Worm (Caenorhabditis elegans): ENCODE results near the gene ell-1.

Gene ell-1

DNA sequence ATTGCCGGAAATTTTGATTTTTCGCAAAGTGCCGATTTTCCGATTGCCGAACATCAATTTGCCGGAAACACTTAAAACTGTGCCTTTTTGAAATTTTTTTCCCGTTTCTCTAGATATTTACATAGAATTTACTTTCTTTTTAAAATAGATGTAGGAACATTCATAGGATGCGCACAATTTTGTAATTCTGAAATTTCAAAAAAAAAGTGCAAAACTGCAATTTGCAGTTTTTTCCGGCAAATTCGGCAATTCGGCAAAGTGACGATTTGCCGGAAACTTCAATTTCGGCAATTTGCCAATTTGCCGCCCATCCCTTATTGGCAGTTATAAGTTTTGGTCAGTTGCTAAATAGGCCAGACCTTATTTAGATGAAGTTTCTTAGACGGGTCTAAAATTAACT is 62.4 kb downstream of the ell-1 start:
- TF ChIP-seq unc-62 (GFP tag; optimal IDR thresholded peaks at IDR 0.05): no peak

DNA sequence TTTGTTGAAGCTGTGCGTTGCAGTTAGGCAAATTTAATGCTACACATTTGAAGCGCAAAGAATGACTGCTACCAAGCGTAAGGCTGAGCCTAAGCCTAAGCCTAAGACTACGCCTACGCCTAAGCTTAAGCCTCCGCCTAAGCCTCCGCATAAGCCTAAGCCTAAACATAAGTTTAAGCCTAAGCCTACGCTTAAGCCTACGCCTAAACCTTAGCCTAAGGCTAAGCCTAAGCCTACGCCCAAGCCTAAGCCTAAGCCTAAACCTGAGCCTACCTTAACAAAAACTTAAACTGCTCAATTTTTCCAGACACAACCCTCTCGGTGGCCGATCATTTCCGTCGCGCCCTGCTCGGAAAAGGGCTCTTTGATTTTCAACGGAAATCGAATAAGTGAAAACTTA is 65.1 kb downstream of the ell-1 start:
- TF ChIP-seq unc-62 (GFP tag; optimal IDR thresholded peaks at IDR 0.05): no peak

ce11 chrIV:4463132-4463531 is 68.9 kb downstream of the ell-1 start, which contains the start of gene M01H9.2:
Gene M01H9.2 (minus strand): TSS chrIV:4463232.
- TF ChIP-seq unc-62 (GFP tag; optimal IDR thresholded peaks at IDR 0.05): no peak

ce11 chrIV:4465184-4465583 is 71.0 kb downstream of the ell-1 start, which contains the start of gene M01H9.5:
Gene M01H9.5 (plus strand): TSS chrIV:4465484.
- TF ChIP-seq unc-62 (GFP tag; optimal IDR thresholded peaks at IDR 0.05): no peak

Measured in whole organism, dauer.